Fruit fly (Drosophila melanogaster): Measurements from ENCODE around the gene CG12256.

dm6 chr3R:12226239-12226638, at the start of gene CG12256:
- TF ChIP-seq toe (GFP tag; optimal IDR thresholded peaks at IDR 0.05): no peak
- no peak for TF ChIP-seq CG11617 (GFP tag; optimal IDR thresholded peaks at IDR 0.05)
- TF ChIP-seq Clk (GFP tag; optimal IDR thresholded peaks at IDR 0.05): no peak
- no peak for TF ChIP-seq cnc (optimal IDR thresholded peaks at IDR 0.05)
- no peak for TF ChIP-seq Hr96 (GFP tag; optimal IDR thresholded peaks at IDR 0.05)
- TF ChIP-seq ovo (GFP tag; optimal IDR thresholded peaks at IDR 0.05): no peak
- no peak for TF ChIP-seq CG7045 (GFP tag; optimal IDR thresholded peaks at IDR 0.05)
- no peak for TF ChIP-seq tj (GFP tag; optimal IDR thresholded peaks at IDR 0.05)
- TF ChIP-seq bab1 (GFP tag; optimal IDR thresholded peaks at IDR 0.05): no peak
- TF ChIP-seq pad (GFP tag; optimal IDR thresholded peaks at IDR 0.05): no peak
- TF ChIP-seq CG14711 (tag; optimal IDR thresholded peaks at IDR 0.05): no peak
- no peak for TF ChIP-seq Crg-1 (GFP tag; optimal IDR thresholded peaks at IDR 0.05)

Data from whole organism, adult.